Worm (Caenorhabditis elegans): Measurements from ENCODE around the gene lbp-8.

lbp-8 gene

DNA sequence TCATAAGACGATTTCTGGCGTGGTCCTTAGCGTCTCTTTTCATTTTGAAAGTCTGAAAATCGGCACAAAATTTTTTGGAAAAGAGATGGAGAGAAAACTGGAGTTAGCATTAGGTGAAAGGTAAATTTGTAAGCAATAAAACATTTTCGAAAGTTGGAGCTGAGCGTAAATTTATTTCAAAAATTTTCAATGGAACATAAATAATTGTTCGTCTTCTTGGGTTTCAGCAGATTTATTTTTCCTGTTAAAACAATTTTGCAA is 18.3 kb downstream of the lbp-8 start, which contains the start of gene C06B3.6:
TSS of gene C06B3.6 (minus strand) at position 52 of the 261 bp plus-strand sequence.
- no peak for TF ChIP-seq sdc-2 (tag; optimal IDR thresholded peaks at IDR 0.05)
- no peak for TF ChIP-seq ceh-48 (tag; optimal IDR thresholded peaks at IDR 0.05)
- no peak for TF ChIP-seq ahr-1 (tag; optimal IDR thresholded peaks at IDR 0.05)
- TF ChIP-seq K09A11.1 (tag; optimal IDR thresholded peaks at IDR 0.05; ENCODE audit: insufficient read depth), result no peak
- no peak for TF ChIP-seq tbx-7 (tag; optimal IDR thresholded peaks at IDR 0.05)
- no peak for TF ChIP-seq hlh-30 (tag; optimal IDR thresholded peaks at IDR 0.05; ENCODE audit: insufficient read depth)

DNA sequence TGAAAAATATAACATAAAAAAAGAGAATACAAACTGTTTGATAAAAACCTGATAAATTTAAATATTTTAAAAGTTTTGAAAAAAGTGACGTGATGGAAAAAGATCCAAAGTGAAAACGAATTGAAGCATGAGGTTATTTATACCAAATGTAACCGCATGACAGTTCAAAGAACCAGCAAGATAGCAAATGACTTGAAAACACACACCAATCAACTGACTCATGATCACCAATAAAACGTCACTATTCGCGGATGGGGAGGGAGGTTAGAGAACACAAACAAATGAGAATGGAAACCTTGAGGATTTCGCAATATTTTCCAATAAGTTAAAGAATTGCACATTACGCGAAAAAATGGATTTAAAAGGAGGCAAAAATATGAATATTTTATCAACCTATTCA is 18.8 kb downstream of the lbp-8 start, which contains the start of gene C06B3.7:
TSS of gene C06B3.7 (plus strand) at position 287 of the 400 bp plus-strand sequence.
- peak; percentile 34 for TF ChIP-seq hlh-30 (tag; optimal IDR thresholded peaks at IDR 0.05; ENCODE audit: insufficient read depth)
- no peak for TF ChIP-seq elt-4 (tag; optimal IDR thresholded peaks at IDR 0.05)

DNA sequence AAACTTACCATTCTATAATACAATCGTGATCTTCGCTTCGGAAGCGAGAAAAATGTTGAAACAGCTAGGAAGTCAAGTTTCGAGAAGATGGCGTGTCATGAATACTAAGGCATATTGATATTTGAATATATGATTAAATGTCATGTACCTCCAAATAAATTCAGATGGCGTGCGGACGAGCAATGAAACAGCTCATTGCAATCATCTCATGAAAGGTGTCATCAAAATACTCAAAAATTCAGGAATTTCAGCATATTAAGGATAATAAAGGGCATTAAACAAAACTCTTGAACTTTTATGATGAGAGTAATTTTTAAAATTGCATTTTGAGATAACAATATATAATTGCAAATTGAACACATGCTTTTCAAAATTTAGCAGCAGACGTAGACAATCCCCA is 24.8 kb downstream of the lbp-8 start, which contains the start of gene gcy-32:
TSS of gene gcy-32 (minus strand) at position 101 of the 400 bp plus-strand sequence.
- no peak for TF ChIP-seq F13H6.1 (tag; optimal IDR thresholded peaks at IDR 0.05)
- no peak for TF ChIP-seq hlh-13 (GFP tag; optimal IDR thresholded peaks at IDR 0.05)
- no peak for TF ChIP-seq ttx-3 (tag; optimal IDR thresholded peaks at IDR 0.05)
- no peak for TF ChIP-seq ceh-22 (tag; optimal IDR thresholded peaks at IDR 0.05)
- TF ChIP-seq dve-1 (tag; optimal IDR thresholded peaks at IDR 0.05), result no peak
- no peak for TF ChIP-seq hlh-6 (tag; optimal IDR thresholded peaks at IDR 0.05)
- no peak for TF ChIP-seq ceh-24 (tag; optimal IDR thresholded peaks at IDR 0.05)
- no peak for TF ChIP-seq hlh-15 (tag; optimal IDR thresholded peaks at IDR 0.05)
- TF ChIP-seq rnt-1 (tag; optimal IDR thresholded peaks at IDR 0.05), result no peak
- no peak for TF ChIP-seq ceh-30 (tag; optimal IDR thresholded peaks at IDR 0.05)
- TF ChIP-seq pha-4 (tag; optimal IDR thresholded peaks at IDR 0.05), result no peak
- no peak for TF ChIP-seq dmd-4 (tag; optimal IDR thresholded peaks at IDR 0.05; ENCODE audit: borderline replicate concordance)
- TF ChIP-seq ceh-6 (GFP tag; optimal IDR thresholded peaks at IDR 0.05), result no peak
- TF ChIP-seq T23F11.4 (GFP tag; optimal IDR thresholded peaks at IDR 0.05), result no peak

DNA sequence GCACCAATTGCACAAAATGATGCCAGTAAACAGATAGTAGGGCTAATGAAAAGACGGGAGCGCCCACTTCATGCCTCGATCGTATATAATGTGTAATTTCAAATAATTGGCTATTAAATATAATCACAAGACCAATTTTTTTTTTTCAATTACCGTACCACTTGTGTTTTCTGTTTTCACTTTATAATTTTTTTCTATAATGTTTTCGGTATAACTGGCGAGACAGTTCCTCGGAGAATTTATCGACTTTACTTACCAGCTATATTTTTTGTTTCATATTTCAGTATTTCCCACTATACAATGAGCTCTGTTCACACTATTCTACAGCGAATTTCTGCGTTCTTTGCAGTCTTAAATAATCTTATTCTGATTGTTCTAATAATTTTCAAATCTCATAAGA is 25.6 kb downstream of the lbp-8 start, which contains the start of gene str-252:
TSS of gene str-252 (plus strand) at position 301 of the 400 bp plus-strand sequence.
- no peak for TF ChIP-seq elt-4 (tag; optimal IDR thresholded peaks at IDR 0.05)
- no peak for TF ChIP-seq ceh-30 (tag; optimal IDR thresholded peaks at IDR 0.05)
- no peak for TF ChIP-seq ceh-24 (tag; optimal IDR thresholded peaks at IDR 0.05)
- no peak for TF ChIP-seq ztf-16 (tag; optimal IDR thresholded peaks at IDR 0.05)
- TF ChIP-seq ceh-9 (tag; optimal IDR thresholded peaks at IDR 0.05), result no peak
- TF ChIP-seq pat-9 (tag; optimal IDR thresholded peaks at IDR 0.05), result no peak
- no peak for TF ChIP-seq gmeb-2 (tag; optimal IDR thresholded peaks at IDR 0.05)
- no peak for TF ChIP-seq ceh-19 (GFP tag; optimal IDR thresholded peaks at IDR 0.05)
- TF ChIP-seq unc-55 (GFP tag; optimal IDR thresholded peaks at IDR 0.05), result no peak
- TF ChIP-seq ttx-3 (tag; optimal IDR thresholded peaks at IDR 0.05), result no peak
- TF ChIP-seq eyg-1 (tag; optimal IDR thresholded peaks at IDR 0.05), result no peak
- no peak for TF ChIP-seq pqm-1 (tag; optimal IDR thresholded peaks at IDR 0.05)
- no peak for TF ChIP-seq pha-4 (tag; optimal IDR thresholded peaks at IDR 0.05)

DNA sequence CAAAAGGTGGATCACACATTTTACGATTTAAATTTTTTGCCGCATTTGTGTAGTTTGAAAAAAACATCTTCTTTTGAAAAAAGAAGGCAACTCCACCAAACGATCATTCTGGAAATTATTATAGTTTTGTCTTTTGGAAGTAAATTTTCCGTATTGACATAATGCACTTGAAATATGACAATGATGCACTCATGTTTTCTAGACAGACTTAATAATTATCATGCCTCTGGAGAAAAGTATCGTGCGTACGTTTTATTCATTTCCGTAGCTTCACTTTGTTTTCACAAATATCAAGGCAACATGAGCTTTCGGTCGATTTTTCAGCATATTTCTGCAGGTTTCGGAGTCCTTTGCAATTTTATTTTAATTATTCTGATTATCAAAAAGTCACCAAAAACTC is 27.8 kb downstream of the lbp-8 start, which contains the start of gene str-250:
TSS of gene str-250 (plus strand) at position 301 of the 400 bp plus-strand sequence.
- TF ChIP-seq ceh-18 (tag; optimal IDR thresholded peaks at IDR 0.05) (no peak), ceh-9 (tag; optimal IDR thresholded peaks at IDR 0.05) (no peak), ceh-22 (tag; optimal IDR thresholded peaks at IDR 0.05) (no peak), C38D4.7 (GFP tag; optimal IDR thresholded peaks at IDR 0.05) (no peak), zip-5 (tag; optimal IDR thresholded peaks at IDR 0.05) (no peak), pros-1 (tag; optimal IDR thresholded peaks at IDR 0.05) (no peak), eyg-1 (tag; optimal IDR thresholded peaks at IDR 0.05) (no peak), rnt-1 (tag; optimal IDR thresholded peaks at IDR 0.05) (no peak), sdc-2 (tag; optimal IDR thresholded peaks at IDR 0.05) (no peak), fax-1 (tag; optimal IDR thresholded peaks at IDR 0.05) (no peak), pax-1 (tag; optimal IDR thresholded peaks at IDR 0.05) (no peak), che-1 (tag; optimal IDR thresholded peaks at IDR 0.05) (no peak), lim-6 (tag; optimal IDR thresholded peaks at IDR 0.05) (no peak), ref-2 (tag; optimal IDR thresholded peaks at IDR 0.05) (no peak), pat-9 (tag; optimal IDR thresholded peaks at IDR 0.05) (no peak), ahr-1 (tag; optimal IDR thresholded peaks at IDR 0.05) (no peak), pha-2 (tag; optimal IDR thresholded peaks at IDR 0.05) (no peak)
